In the genomic region with DNA sequence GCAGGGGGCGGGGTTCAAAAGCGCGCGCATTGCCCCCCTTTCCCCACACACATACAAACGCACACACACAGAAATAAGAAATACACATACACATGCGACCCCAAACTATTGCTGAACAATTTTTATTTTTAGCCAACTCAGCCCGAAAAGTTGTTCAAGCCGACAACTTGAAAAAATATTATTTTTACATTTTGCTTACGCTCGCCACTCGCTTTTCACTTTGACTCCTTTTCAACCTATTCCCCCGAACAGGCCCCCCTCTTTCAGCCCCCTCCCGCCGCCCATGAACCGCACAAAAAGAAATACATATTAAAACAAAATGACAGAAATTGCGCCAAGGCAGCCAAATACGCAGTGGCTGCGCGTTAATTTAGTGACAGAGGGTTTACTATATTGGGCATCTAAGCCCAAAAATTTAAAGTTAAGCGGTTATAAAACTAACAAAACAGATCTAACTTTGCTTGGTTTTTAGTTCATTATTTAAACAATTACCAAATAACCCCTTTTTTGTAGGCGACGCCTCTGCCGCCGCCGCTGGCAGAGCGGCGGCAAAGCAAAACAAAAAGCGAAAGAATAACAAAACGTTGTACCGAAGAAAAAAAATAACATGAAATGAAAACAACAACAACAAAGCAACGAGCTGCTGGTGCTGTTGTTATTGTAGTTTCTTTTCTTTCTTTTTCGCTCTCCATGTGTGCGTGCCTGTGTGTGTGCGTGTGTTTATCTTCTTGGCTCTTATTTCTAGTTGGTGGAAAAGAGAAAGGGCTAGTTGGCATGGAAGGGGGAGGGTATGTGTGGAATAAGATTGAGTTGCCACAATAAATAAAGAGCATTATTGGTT, we compare ENCODE assay signal across 1 fruit fly cellular context.
TF ChIP-seq lines count a peak whose summit lies in the region.

No protein-coding gene starts in this region.

TF ChIP-seq in whole organism, embryonic, 481 proteins besides CTCF, POLR2A, EP300 and RAD21 (continued from another document):
- TF ChIP-seq CG3726 (GFP tag; IDR thresholded peaks at IDR 0.05; lab: Robert Waterston, UW), result peak; percentile 100
- TF ChIP-seq CG13123 (GFP tag; optimal IDR thresholded peaks at IDR 0.05; lab: Kevin White, UChicago), result peak; percentile 99
- no peak for TF ChIP-seq CG6791 (GFP tag; IDR thresholded peaks at IDR 0.05; lab: Robert Waterston, UW; ENCODE audit: partially characterized antibody)
- peak; percentile 100 for TF ChIP-seq CG10366 (GFP tag; IDR thresholded peaks at IDR 0.05; lab: Robert Waterston, UW)
- TF ChIP-seq gsb-n (tag; optimal IDR thresholded peaks at IDR 0.05; lab: Kevin White, UChicago), result peak; percentile 100
- TF ChIP-seq pb (GFP tag; optimal IDR thresholded peaks at IDR 0.05; lab: Kevin White, UChicago), result peak; percentile 99
- peak; percentile 99 for TF ChIP-seq CG33557 (GFP tag; optimal IDR thresholded peaks at IDR 0.05; lab: Kevin White, UChicago)
- TF ChIP-seq CG16815 (GFP tag; optimal IDR thresholded peaks at IDR 0.05; lab: Kevin White, UChicago), result peak; percentile 100
- peak; percentile 17; the same call in 1 of the 2 replicates for TF ChIP-seq CG13287 (GFP tag; IDR thresholded peaks at IDR 0.05; lab: Robert Waterston, UW; ENCODE audit: partially characterized antibody)
- no peak for TF ChIP-seq usp (GFP tag; optimal IDR thresholded peaks at IDR 0.05; lab: Kevin White, UChicago)
- TF ChIP-seq CG3281 (GFP tag; optimal IDR thresholded peaks at IDR 0.05; lab: Kevin White, UChicago), result peak; percentile 100
- TF ChIP-seq exex (tag; optimal IDR thresholded peaks at IDR 0.05; lab: Kevin White, UChicago), result peak; percentile 98
- TF ChIP-seq Usf (GFP tag; optimal IDR thresholded peaks at IDR 0.05; lab: Kevin White, UChicago), result peak; percentile 100
- TF ChIP-seq sens-2 (GFP tag; IDR thresholded peaks at IDR 0.05; lab: Robert Waterston, UW), result peak; percentile 100
- peak; percentile 92 for TF ChIP-seq kni (GFP tag; optimal IDR thresholded peaks at IDR 0.05; lab: Kevin White, UChicago)
- TF ChIP-seq CG10543 (GFP tag; optimal IDR thresholded peaks at IDR 0.05; lab: Kevin White, UChicago), result peak; percentile 99
- TF ChIP-seq CG12744 (GFP tag; optimal IDR thresholded peaks at IDR 0.05; lab: Kevin White, UChicago), result peak; percentile 99
- peak; percentile 100 for TF ChIP-seq Awh (GFP tag; IDR thresholded peaks at IDR 0.05; lab: Robert Waterston, UW)
- no peak for TF ChIP-seq CG2129 (GFP tag; IDR thresholded peaks at IDR 0.05; lab: Robert Waterston, UW; ENCODE audit: partially characterized antibody)
- TF ChIP-seq bbx (GFP tag; IDR thresholded peaks at IDR 0.05; lab: Robert Waterston, UW; ENCODE audit: partially characterized antibody), result no peak
- no peak for TF ChIP-seq h (optimal IDR thresholded peaks at IDR 0.05; lab: Kevin White, UChicago)
- peak in 1 of 3 experiments; percentile 100 for TF ChIP-seq lola (GFP tag; optimal IDR thresholded peaks at IDR 0.05; lab: Kevin White, UChicago)
- TF ChIP-seq CG10431 (GFP tag; optimal IDR thresholded peaks at IDR 0.05; lab: Kevin White, UChicago), result peak; percentile 99
- TF ChIP-seq CG18764 (GFP tag; optimal IDR thresholded peaks at IDR 0.05; lab: Kevin White, UChicago), result peak; percentile 99
- TF ChIP-seq CG7271 (tag; optimal IDR thresholded peaks at IDR 0.05; lab: Kevin White, UChicago), result peak; percentile 99
- peak; percentile 100 for TF ChIP-seq CHES-1-like (GFP tag; optimal IDR thresholded peaks at IDR 0.05; lab: Kevin White, UChicago)
